Fruit fly (Drosophila melanogaster) whole organism, embryonic: ENCODE measurements around the gene Jon65Aiii.
A peak's percentile ranks its signal among the peaks of the same experiment; 100 is the strongest.

Source experiments
- Adf1 ChIP-seq: fragments of 200-800 bp; sonication (Bioruptor generic); IDR thresholded peaks from 2 replicates; pipeline ENCODE4 v1.3.6; 2022; ENCODE audit warnings: missing biosample characterization, missing genetic modification characterization
- CG11695 ChIP-seq: fragments of 200-800 bp; sonication (Bioruptor generic); IDR thresholded peaks from 3 replicates; pipeline ENCODE4 v1.3.6; 2022; ENCODE audit warnings: missing biosample characterization, missing genetic modification characterization
- CG12104 ChIP-seq: fragments of 200-800 bp; sonication (Bioruptor generic); optimal IDR thresholded peaks from 3 replicates; lab custom pipeline; 2016; ENCODE audit warnings: missing biosample characterization, missing genetic modification characterization
- CG18599 ChIP-seq: fragments of 200-800 bp; sonication (Bioruptor generic); optimal IDR thresholded peaks from 3 replicates; lab custom pipeline; 2017; ENCODE audit warnings: missing biosample characterization, missing genetic modification characterization, mild to moderate bottlenecking, moderate library complexity, missing genetic modification reagents
- CG2129 ChIP-seq: fragments of 200-800 bp; sonication (Bioruptor generic); IDR thresholded peaks from 2 replicates; pipeline ENCODE4 v1.3.6; 2022; ENCODE audit warnings: missing biosample characterization, missing genetic modification characterization; ENCODE audit not compliant: partially characterized antibody
- CG2889 ChIP-seq: fragments of 200-800 bp; sonication (Bioruptor generic); IDR thresholded peaks from 3 replicates; pipeline ENCODE4 v1.3.6; 2022; ENCODE audit warnings: missing biosample characterization, missing genetic modification characterization
- CG30403 ChIP-seq: fragments of 200-800 bp; sonication (Bioruptor generic); optimal IDR thresholded peaks from 3 replicates; lab custom pipeline; 2016; ENCODE audit warnings: missing biosample characterization, missing genetic modification characterization
- CG32532 ChIP-seq: fragments of 200-800 bp; sonication (Bioruptor generic); IDR thresholded peaks from 2 replicates; pipeline ENCODE4 v1.3.6; 2022; ENCODE audit warnings: missing biosample characterization, missing genetic modification characterization
- CG34376 ChIP-seq: fragments of 200-800 bp; sonication (Bioruptor generic); optimal IDR thresholded peaks from 2 replicates; lab custom pipeline; 2018; ENCODE audit warnings: missing biosample characterization, mild to moderate bottlenecking, missing genetic modification characterization
- CG4424 ChIP-seq: fragments of 200-800 bp; sonication (Bioruptor generic); optimal IDR thresholded peaks from 3 replicates; lab custom pipeline; 2016; ENCODE audit warnings: missing biosample characterization, missing genetic modification characterization
- CG4820 ChIP-seq: fragments of 200-800 bp; sonication (Bioruptor generic); optimal IDR thresholded peaks from 3 replicates; lab custom pipeline; 2016; ENCODE audit warnings: missing biosample characterization, missing genetic modification characterization
- CG9817 ChIP-seq: fragments of 200-800 bp; sonication (Bioruptor generic); optimal IDR thresholded peaks from 2 replicates; lab custom pipeline; 2018; ENCODE audit warnings: missing biosample characterization, mild to moderate bottlenecking, missing genetic modification characterization, moderate library complexity
- CrebB ChIP-seq: fragments of 200-800 bp; sonication (Bioruptor generic); optimal IDR thresholded peaks from 3 replicates; lab custom pipeline; 2018; ENCODE audit warnings: missing biosample characterization, mild to moderate bottlenecking, missing genetic modification characterization
- D19A ChIP-seq: fragments of 200-800 bp; optimal IDR thresholded peaks from 3 replicates; lab custom pipeline; 2019; ENCODE audit warnings: missing biosample characterization, mild to moderate bottlenecking, missing genetic modification characterization, moderate library complexity
- Ets65A ChIP-seq: fragments of 200-800 bp; sonication (Bioruptor generic); peaks from one replicate; lab custom pipeline; 2016; ENCODE audit warnings: missing biosample characterization, missing genetic modification characterization
- H2.0 ChIP-seq: fragments of 200-800 bp; sonication (Bioruptor generic); IDR thresholded peaks from 2 replicates; pipeline ENCODE4 v1.3.6; 2022; ENCODE audit warnings: missing biosample characterization, missing genetic modification characterization
- HLH3B ChIP-seq: fragments of 200-800 bp; sonication (Bioruptor generic); IDR thresholded peaks from 2 replicates; pipeline ENCODE4 v1.3.6; 2022; ENCODE audit warnings: missing biosample characterization, missing genetic modification characterization
- Hey ChIP-seq: fragments of 200-800 bp; sonication (Bioruptor generic); optimal IDR thresholded peaks from 3 replicates; lab custom pipeline; 2018; ENCODE audit warnings: missing biosample characterization, mild to moderate bottlenecking, missing genetic modification characterization
- NK7.1 ChIP-seq: fragments of 200-800 bp; sonication (Bioruptor generic); optimal IDR thresholded peaks from 3 replicates; lab custom pipeline; 2016; ENCODE audit warnings: missing biosample characterization, missing genetic modification characterization
- Opbp ChIP-seq: fragments of 200-800 bp; sonication (Bioruptor generic); IDR thresholded peaks from 3 replicates; pipeline ENCODE4 v1.3.6; 2022; ENCODE audit warnings: missing biosample characterization, missing genetic modification characterization; ENCODE audit not compliant: partially characterized antibody
- abd-A ChIP-seq: fragments of 200-800 bp; sonication (Bioruptor generic); optimal IDR thresholded peaks from 3 replicates; lab custom pipeline; 2019; ENCODE audit warnings: missing biosample characterization, mild to moderate bottlenecking, missing genetic modification characterization, moderate library complexity
- aop ChIP-seq: fragments of 200-800 bp; sonication (Bioruptor generic); IDR thresholded peaks from 2 replicates; pipeline ENCODE4 v1.3.6; 2022; ENCODE audit warnings: missing biosample characterization, missing genetic modification characterization
- emc ChIP-seq: fragments of 200-800 bp; sonication (Bioruptor generic); optimal IDR thresholded peaks from 2 replicates; lab custom pipeline; 2016; ENCODE audit warnings: missing biosample characterization, missing genetic modification characterization
- exex ChIP-seq: fragments of 200-800 bp; sonication (Bioruptor generic); optimal IDR thresholded peaks from 4 replicates; lab custom pipeline; 2018; ENCODE audit warnings: missing biosample characterization, mild to moderate bottlenecking, missing genetic modification characterization, moderate library complexity
- grn ChIP-seq: fragments of 200-800 bp; sonication (Bioruptor generic); optimal IDR thresholded peaks from 3 replicates; lab custom pipeline; 2017; ENCODE audit warnings: missing biosample characterization, missing genetic modification characterization
- gro ChIP-seq: fragments of 200-800 bp; sonication (Bioruptor generic); optimal IDR thresholded peaks from 2 replicates; lab custom pipeline; 2016; ENCODE audit warnings: missing biosample characterization, missing genetic modification characterization
- h ChIP-seq: fragments of >200 bp; optimal IDR thresholded peaks from 2 replicates; lab custom pipeline; 2017
- hkb ChIP-seq, 2 experiments: fragments of 200-800 bp in 1 of 2; fragments of >200 bp in 1 of 2; sonication (Bioruptor generic) in 1 of 2; IDR thresholded peaks in 1 of 2; optimal IDR thresholded peaks in 1 of 2; 2 replicates each; pipeline versions ENCODE4 v1.3.6 to Lab custom; 2017 to 2022; ENCODE audit warnings: missing biosample characterization in 1 of 2, missing genetic modification characterization in 1 of 2
- ken ChIP-seq: fragments of 200-800 bp; sonication (Bioruptor generic); IDR thresholded peaks from 3 replicates; pipeline ENCODE4 v1.3.6; 2022; ENCODE audit warnings: missing biosample characterization, missing genetic modification characterization
- mirr ChIP-seq: fragments of 200-800 bp; sonication (Bioruptor generic); optimal IDR thresholded peaks from 3 replicates; lab custom pipeline; 2018; ENCODE audit warnings: missing biosample characterization, mild to moderate bottlenecking, missing genetic modification characterization
- pnt ChIP-seq: fragments of 200-800 bp; sonication (Bioruptor generic); optimal IDR thresholded peaks from 3 replicates; lab custom pipeline; 2016; ENCODE audit warnings: missing biosample characterization, missing genetic modification characterization
- repo ChIP-seq: fragments of 200-800 bp; sonication (Bioruptor generic); optimal IDR thresholded peaks from 2 replicates; lab custom pipeline; 2016; ENCODE audit warnings: missing biosample characterization, missing genetic modification characterization
- sens ChIP-seq: fragments of 200-800 bp; sonication (Bioruptor generic); peaks from one replicate; lab custom pipeline; 2016; ENCODE audit warnings: missing biosample characterization, missing genetic modification characterization
- sens-2 ChIP-seq: fragments of 200-800 bp; sonication (Bioruptor generic); IDR thresholded peaks from 2 replicates; pipeline ENCODE4 v1.3.6; 2022; ENCODE audit warnings: missing biosample characterization, missing genetic modification characterization
- sug ChIP-seq: fragments of 200-800 bp; optimal IDR thresholded peaks from 2 replicates; lab custom pipeline; 2019; ENCODE audit warnings: missing biosample characterization, mild to moderate bottlenecking, missing genetic modification characterization, moderate library complexity
- unc-4 ChIP-seq: fragments of 200-800 bp; sonication (Bioruptor generic); IDR thresholded peaks from 2 replicates; pipeline ENCODE4 v1.3.6; 2022; ENCODE audit warnings: missing biosample characterization, missing genetic modification characterization; ENCODE audit not compliant: partially characterized antibody
- usp ChIP-seq: fragments of >200 bp; optimal IDR thresholded peaks from 2 replicates; lab custom pipeline; 2017; ENCODE audit warnings: missing biosample characterization, missing genetic modification characterization

The Jon65Aiii gene

DNA sequence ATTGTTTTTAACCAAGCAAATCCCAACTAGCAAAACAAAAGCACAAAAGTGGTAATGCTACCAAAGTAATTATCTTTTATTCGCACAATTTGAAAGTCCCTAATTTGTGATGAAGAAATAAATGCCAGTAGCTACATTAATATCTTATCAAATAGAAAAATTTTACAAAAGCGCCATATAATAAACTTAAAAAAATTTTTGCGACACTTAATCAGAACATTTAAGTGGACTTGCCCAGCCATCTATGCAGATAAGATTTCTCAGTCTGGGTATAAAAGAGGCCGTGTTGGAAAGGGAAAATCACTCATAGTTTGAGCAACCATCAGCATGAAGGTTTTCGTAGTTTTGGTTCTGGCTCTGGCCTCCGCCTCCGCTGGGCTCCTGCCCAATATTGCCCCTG, 15.6 kb upstream of the Jon65Aiii start, which contains the start of gene yip7:
TSS of gene yip7 (plus strand) at position 301 of the 400 bp plus-strand sequence.
- no peak for TF ChIP-seq CG30403 (GFP tag; lab: Kevin White, UChicago)
- TF ChIP-seq exex: peak; percentile 41

DNA sequence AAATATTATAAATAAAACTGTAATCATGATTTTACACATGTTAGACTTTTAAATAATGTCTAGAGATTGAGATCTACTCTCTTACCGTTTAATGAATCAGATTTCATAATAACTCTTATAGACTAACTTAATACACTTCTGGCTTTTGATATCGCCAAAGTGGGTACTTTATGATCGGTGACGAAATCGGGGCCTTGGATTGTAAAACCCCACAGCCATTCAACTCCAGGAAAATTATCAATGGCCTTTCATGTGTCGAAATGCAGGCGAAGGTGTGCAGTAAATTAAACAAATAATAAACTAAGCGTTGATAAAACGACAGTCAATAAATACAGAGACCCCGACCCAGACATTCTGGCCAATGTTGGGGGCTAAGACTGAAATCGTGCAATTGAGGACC, 14.4 kb upstream of the Jon65Aiii start:
- TF ChIP-seq grn (GFP tag; lab: Kevin White, UChicago) (no peak), sug (tag; lab: Kevin White, UChicago) (peak; percentile 26), D19A (tag; lab: Kevin White, UChicago) (peak; percentile 30)

DNA sequence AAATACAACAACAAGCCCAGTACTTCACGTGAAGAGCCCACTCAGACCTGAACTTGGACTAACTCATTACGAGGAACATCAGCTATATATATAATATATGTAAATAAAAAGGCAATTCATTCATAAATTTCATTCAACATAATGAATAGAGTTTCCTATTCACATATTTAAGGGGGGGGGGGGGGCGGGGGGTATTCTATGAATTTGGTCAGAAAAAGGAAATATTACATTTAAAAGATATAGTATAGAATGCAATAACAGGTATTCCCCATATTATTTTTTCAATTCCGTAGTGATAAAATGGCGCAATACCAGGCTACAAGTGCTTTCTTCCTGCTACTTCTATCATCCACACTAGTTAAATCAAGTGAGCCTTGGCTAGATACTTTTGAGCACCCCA, 13.7 kb upstream of the Jon65Aiii start, which contains the start of gene CG6462:
TSS of gene CG6462 (plus strand) at position 301 of the 400 bp plus-strand sequence.
- TF ChIP-seq H2.0 (GFP tag; lab: Robert Waterston, UW) (no peak), sens (peak; percentile 23), CrebB (no peak), sens-2 (GFP tag; lab: Robert Waterston, UW) (no peak), CG4820 (GFP tag; lab: Kevin White, UChicago) (no peak), aop (GFP tag; lab: Robert Waterston, UW) (no peak), ken (no peak), CG32532 (GFP tag; lab: Robert Waterston, UW) (no peak)

DNA sequence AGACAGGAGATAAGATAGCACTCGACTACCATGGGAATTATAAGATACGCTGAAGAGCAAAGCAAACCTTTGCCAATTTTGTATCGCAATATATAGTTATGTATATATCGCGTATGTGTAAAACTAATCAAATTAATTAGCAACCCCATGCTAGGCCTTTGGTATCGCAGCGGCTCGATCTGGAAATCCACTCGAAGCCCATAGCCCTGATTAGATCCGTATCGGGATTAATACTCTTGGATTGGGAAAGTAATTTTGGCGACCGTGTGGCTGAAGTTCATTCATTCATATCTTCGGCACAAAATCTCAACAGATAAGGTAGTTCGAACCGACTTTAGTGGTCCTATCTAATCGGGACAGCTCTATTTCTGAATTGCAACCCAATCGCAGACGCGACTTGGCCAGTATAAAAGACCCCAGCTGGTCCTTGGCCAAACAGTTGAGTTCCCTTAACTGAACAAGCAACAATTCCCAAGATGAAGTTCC, 11.8 kb upstream of the Jon65Aiii start, which contains the start of gene Jon65Aiv:
TSS of gene Jon65Aiv (plus strand) at position 436 of the 486 bp plus-strand sequence.
- peak; percentile 20 for TF ChIP-seq Ets65A
- peak; percentile 98 for TF ChIP-seq grn (GFP tag; lab: Kevin White, UChicago)
- TF ChIP-seq CG18599 (GFP tag; lab: Kevin White, UChicago): peak; percentile 8
- TF ChIP-seq h (lab: Kevin White, UChicago): no peak
- no peak for TF ChIP-seq abd-A (tag; lab: Kevin White, UChicago)
- no peak for TF ChIP-seq CG2889 (GFP tag; lab: Robert Waterston, UW)
- TF ChIP-seq pnt (GFP tag; lab: Kevin White, UChicago): no peak
- no peak for TF ChIP-seq CG12104 (GFP tag; lab: Kevin White, UChicago)
- TF ChIP-seq sug (tag; lab: Kevin White, UChicago): peak; percentile 81
- no peak for TF ChIP-seq unc-4 (GFP tag; lab: Robert Waterston, UW)
- peak; percentile 21 for TF ChIP-seq gro (GFP tag; lab: Kevin White, UChicago)
- TF ChIP-seq Hey (tag; lab: Kevin White, UChicago): peak; percentile 74
- no peak for TF ChIP-seq hkb (optimal IDR thresholded peaks at IDR 0.05; lab: Kevin White, UChicago)
- TF ChIP-seq hkb (GFP tag; IDR thresholded peaks at IDR 0.05; lab: Robert Waterston, UW): no peak
- peak; percentile 70 for TF ChIP-seq CG34376 (GFP tag; lab: Kevin White, UChicago)
- TF ChIP-seq repo (GFP tag; lab: Kevin White, UChicago): no peak
- TF ChIP-seq mirr: peak; percentile 91
- no peak for TF ChIP-seq CG9817 (tag; lab: Kevin White, UChicago)
- TF ChIP-seq emc (GFP tag; lab: Kevin White, UChicago): no peak
- no peak for TF ChIP-seq Opbp (GFP tag; lab: Robert Waterston, UW)
- TF ChIP-seq NK7.1 (GFP tag; lab: Kevin White, UChicago): no peak
- TF ChIP-seq exex: peak; percentile 97
- TF ChIP-seq CG2129: no peak

DNA sequence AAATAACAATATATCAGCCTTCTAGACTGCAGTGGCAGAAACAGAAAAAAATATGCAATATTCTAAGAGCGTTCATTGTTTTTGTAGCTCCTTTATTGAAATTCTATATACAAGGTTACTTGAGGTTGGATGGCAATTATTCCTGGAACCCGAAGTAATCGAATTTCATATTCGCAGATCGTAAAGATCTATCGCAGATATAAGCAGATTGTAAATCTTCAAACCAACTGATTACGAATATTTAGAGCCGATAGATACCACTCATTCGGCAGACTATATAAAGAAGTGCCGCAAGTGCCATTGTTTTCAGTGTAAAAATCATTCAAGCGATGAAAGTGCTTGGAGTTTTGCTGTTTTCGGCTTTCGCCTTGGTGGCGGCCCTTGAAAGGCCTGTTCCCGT, 1.5 kb downstream of the Jon65Aiii start, which contains the start of gene Jon65Aii:
TSS of gene Jon65Aii (plus strand) at position 301 of the 400 bp plus-strand sequence.
- TF ChIP-seq Adf1 (GFP tag; lab: Robert Waterston, UW) (no peak), HLH3B (GFP tag; lab: Robert Waterston, UW) (no peak), usp (GFP tag; lab: Kevin White, UChicago) (no peak), CG4424 (GFP tag; lab: Kevin White, UChicago) (no peak), CG11695 (GFP tag; lab: Robert Waterston, UW) (no peak)
